Worm (Caenorhabditis elegans): ENCODE results near the gene B0272.4.

B0272.4 gene

DNA sequence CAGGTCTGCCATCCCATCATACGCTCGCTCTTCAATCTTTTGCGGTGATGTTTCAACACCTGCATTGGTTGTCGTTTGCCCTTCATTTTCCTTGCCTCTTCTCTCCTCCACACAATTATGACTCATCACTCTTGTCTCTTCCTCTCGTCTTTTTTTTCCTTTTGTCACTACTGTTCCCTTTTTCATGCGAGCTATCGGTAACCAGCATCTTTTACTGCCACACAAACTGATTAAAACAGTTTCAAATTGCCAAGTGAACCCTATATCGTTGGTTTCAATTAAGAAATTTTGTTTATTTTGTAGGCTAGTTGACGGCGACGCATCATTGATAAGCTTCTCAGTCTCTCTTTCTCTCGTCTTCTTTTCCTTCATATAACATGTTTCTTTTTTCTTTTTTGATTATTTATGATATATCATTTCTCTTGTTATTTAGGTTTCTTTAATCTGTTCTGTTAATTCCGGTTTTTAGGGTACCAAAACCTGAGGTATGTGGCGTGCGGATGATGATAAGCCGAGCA, 18.0 kb downstream of the B0272.4 start, which contains the start of gene ZK899.1:
ZK899.1 (plus strand) TSS at position 468 of the 518 bp plus-strand sequence.
- TF ChIP-seq ztf-4 (tag; optimal IDR thresholded peaks at IDR 0.05) (no peak), ceh-90 (tag; optimal IDR thresholded peaks at IDR 0.05) (no peak), tlp-1 (tag; optimal IDR thresholded peaks at IDR 0.05) (no peak), C16A3.4 (tag; optimal IDR thresholded peaks at IDR 0.05) (no peak), elt-3 (tag; optimal IDR thresholded peaks at IDR 0.05) (peak in 1 of 6 experiments; percentile 4), grh-1 (GFP tag; IDR thresholded peaks at IDR 0.05) (no peak), alr-1 (tag; optimal IDR thresholded peaks at IDR 0.05; ENCODE audit: borderline replicate concordance) (no peak), vab-15 (tag; optimal IDR thresholded peaks at IDR 0.05) (no peak), fos-1 (tag; optimal IDR thresholded peaks at IDR 0.05) (peak; percentile 8), skn-1 (tag; optimal IDR thresholded peaks at IDR 0.05) (no peak), efl-1 (optimal IDR thresholded peaks at IDR 0.05) (no peak), efl-1 (GFP tag; optimal IDR thresholded peaks at IDR 0.05 in 1 of 2) (no peak), sup-37 (GFP tag; optimal IDR thresholded peaks at IDR 0.05) (no peak), lin-13 (GFP tag; optimal IDR thresholded peaks at IDR 0.05) (no peak), nhr-47 (tag; optimal IDR thresholded peaks at IDR 0.05) (no peak), lin-14 (GFP tag; optimal IDR thresholded peaks at IDR 0.05) (peak; percentile 31), elt-2 (tag; optimal IDR thresholded peaks at IDR 0.05) (no peak), fkh-4 (tag; optimal IDR thresholded peaks at IDR 0.05; ENCODE audit: borderline replicate concordance) (no peak), blmp-1 (tag; optimal IDR thresholded peaks at IDR 0.05) (no peak), mab-9 (GFP tag; IDR thresholded peaks at IDR 0.05) (no peak), F16B12.6 (tag; optimal IDR thresholded peaks at IDR 0.05) (no peak), pax-3 (tag; optimal IDR thresholded peaks at IDR 0.05) (no peak), rnt-1 (tag; optimal IDR thresholded peaks at IDR 0.05) (no peak), snu-23 (GFP tag; optimal IDR thresholded peaks at IDR 0.05) (no peak), nhr-20 (tag; optimal IDR thresholded peaks at IDR 0.05) (peak; percentile 1), nhr-11 (tag; optimal IDR thresholded peaks at IDR 0.05) (no peak), xbp-1 (tag; optimal IDR thresholded peaks at IDR 0.05) (no peak), unc-30 (tag; optimal IDR thresholded peaks at IDR 0.05) (no peak), jun-1 (tag; optimal IDR thresholded peaks at IDR 0.05) (peak; percentile 4), unc-62 (GFP tag; optimal IDR thresholded peaks at IDR 0.05) (no peak), ets-5 (GFP tag; IDR thresholded peaks at IDR 0.05) (no peak), ama-1 (optimal IDR thresholded peaks at IDR 0.05) (no peak), ceh-88 (GFP tag; IDR thresholded peaks at IDR 0.05) (no peak), mef-2 (tag; optimal IDR thresholded peaks at IDR 0.05) (no peak), zag-1 (tag; optimal IDR thresholded peaks at IDR 0.05) (no peak), swsn-7 (tag; optimal IDR thresholded peaks at IDR 0.05) (no peak), lin-39 (tag; optimal IDR thresholded peaks at IDR 0.05) (no peak), ztf-11 (tag; optimal IDR thresholded peaks at IDR 0.05) (no peak)

- TF ChIP-seq dsc-1 (tag; optimal IDR thresholded peaks at IDR 0.05) (peak; percentile 15), fkh-10 (GFP tag; optimal IDR thresholded peaks at IDR 0.05) (no peak), efl-1 (optimal IDR thresholded peaks at IDR 0.05) (no peak), efl-1 (GFP tag; optimal IDR thresholded peaks at IDR 0.05 in 1 of 2) (peak in 1 of 2 experiments; percentile 78), fkh-8 (tag; optimal IDR thresholded peaks at IDR 0.05) (peak; percentile 31), pax-3 (tag; optimal IDR thresholded peaks at IDR 0.05) (no peak)
These were observed 21.1 kb downstream of the B0272.4 start, which contains the start of gene ZK899.7 for ce11 chrX:9449330-9449729. ZK899.7 (minus strand) TSS chrX:9449430.

DNA sequence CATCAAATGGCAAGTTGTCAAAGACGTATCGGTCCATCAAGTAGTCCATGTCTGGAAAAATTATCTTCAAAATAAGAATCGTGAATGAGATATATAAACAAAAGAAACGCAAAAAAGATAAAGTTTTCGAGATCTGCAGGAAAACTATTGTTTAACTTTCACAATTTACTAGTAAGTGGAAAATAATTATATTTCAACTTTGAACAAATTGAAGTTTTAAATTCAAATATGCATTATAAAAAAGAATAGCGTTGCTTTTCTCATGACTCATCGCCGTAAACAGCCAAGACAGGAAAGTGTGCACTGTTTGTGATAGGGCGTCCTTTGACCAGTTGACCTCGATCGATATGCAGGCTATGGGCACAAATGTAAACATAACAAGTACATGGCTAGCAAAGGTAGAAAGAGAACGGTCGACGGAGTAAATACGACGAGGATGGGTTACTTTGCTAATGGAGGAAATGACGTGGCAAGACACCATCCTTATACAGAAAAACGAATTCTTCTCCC, 23.8 kb downstream of the B0272.4 start, which contains the start of gene ZK899.2:
ZK899.2 (minus strand) TSS at position 51 of the 510 bp plus-strand sequence.
- TF ChIP-seq ceh-90 (tag; optimal IDR thresholded peaks at IDR 0.05) (no peak), nhr-76 (tag; optimal IDR thresholded peaks at IDR 0.05) (no peak), hpl-2 (GFP tag; optimal IDR thresholded peaks at IDR 0.05) (no peak), lsy-2 (tag; optimal IDR thresholded peaks at IDR 0.05) (no peak), fkh-4 (tag; optimal IDR thresholded peaks at IDR 0.05; ENCODE audit: borderline replicate concordance) (no peak), zag-1 (tag; optimal IDR thresholded peaks at IDR 0.05) (no peak), lin-13 (GFP tag; optimal IDR thresholded peaks at IDR 0.05) (no peak), pag-3 (tag; optimal IDR thresholded peaks at IDR 0.05; ENCODE audit: borderline replicate concordance, insufficient read depth) (no peak), unc-98 (GFP tag; IDR thresholded peaks at IDR 0.05) (no peak), hlh-4 (tag; optimal IDR thresholded peaks at IDR 0.05) (no peak), ceh-63 (GFP tag; optimal IDR thresholded peaks at IDR 0.05) (no peak), unc-30 (tag; optimal IDR thresholded peaks at IDR 0.05) (no peak), mdl-1 (tag; optimal IDR thresholded peaks at IDR 0.05) (no peak), nhr-28 (tag; optimal IDR thresholded peaks at IDR 0.05) (no peak), ceh-8 (GFP tag; optimal IDR thresholded peaks at IDR 0.05) (no peak), tbx-2 (tag; optimal IDR thresholded peaks at IDR 0.05) (no peak)

Measured in whole organism, L1 larva.